Worm (Caenorhabditis elegans): ENCODE measurements around the gene C32D5.12.
A peak's percentile ranks its signal among the peaks of the same experiment; 100 is the strongest.

The C32D5.12 gene

DNA sequence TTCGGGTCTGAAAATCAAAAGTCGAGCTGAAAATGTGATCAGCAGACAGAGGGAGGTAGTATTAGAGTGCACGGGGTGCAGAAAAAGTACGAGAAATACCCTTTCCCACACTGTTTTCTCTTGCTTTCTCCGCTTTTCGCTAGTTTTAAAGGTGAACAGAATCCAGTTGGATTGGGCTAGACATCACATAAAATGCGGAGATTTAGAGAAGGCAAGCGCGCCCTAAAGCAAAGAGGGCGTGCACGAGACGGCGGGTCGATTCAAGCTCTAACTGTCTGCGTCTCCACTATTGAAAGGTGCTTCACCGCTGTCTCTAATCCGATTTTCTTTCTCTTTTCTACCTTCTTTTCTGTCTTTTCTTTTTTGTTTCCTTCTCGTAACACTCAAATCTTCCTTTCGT lies 11.3 kb upstream of the C32D5.12 start:
- TF ChIP-seq sdz-38 (tag; optimal IDR thresholded peaks at IDR 0.05), result no peak
- no peak for TF ChIP-seq Y56A3A.18 (GFP tag; IDR thresholded peaks at IDR 0.05)
- no peak for TF ChIP-seq let-607 (tag; optimal IDR thresholded peaks at IDR 0.05)
- TF ChIP-seq hlh-26 (GFP tag; conservative IDR thresholded peaks at IDR 0.05), result no peak
- no peak for TF ChIP-seq aptf-2 (GFP tag; conservative IDR thresholded peaks at IDR 0.05)
- peak; percentile 92 for TF ChIP-seq pbrm-1 (GFP tag; IDR thresholded peaks at IDR 0.05)
- TF ChIP-seq rpc-1 (optimal IDR thresholded peaks at IDR 0.05), result no peak
- no peak for TF ChIP-seq rpc-1 (tag; optimal IDR thresholded peaks at IDR 0.05)
- TF ChIP-seq xnd-1 (tag; optimal IDR thresholded peaks at IDR 0.05), result peak; percentile 18
- peak; percentile 58 for TF ChIP-seq tlf-1 (GFP tag; optimal IDR thresholded peaks at IDR 0.05)
- peak; percentile 74 for TF ChIP-seq ZK185.1 (tag; optimal IDR thresholded peaks at IDR 0.05; ENCODE audit: poor library complexity, severe bottlenecking)
- TF ChIP-seq nhr-179 (tag; optimal IDR thresholded peaks at IDR 0.05), result no peak
- peak; percentile 57 for TF ChIP-seq efl-1 (GFP tag; optimal IDR thresholded peaks at IDR 0.05)
- no peak for TF ChIP-seq let-526 (GFP tag; IDR thresholded peaks at IDR 0.05)
- 0 out of 2 replicates have a peak, but pooled peaks have one; percentile 13 for TF ChIP-seq madf-3 (GFP tag; IDR thresholded peaks at IDR 0.05)
- no peak for TF ChIP-seq hsf-1 (GFP tag; IDR thresholded peaks at IDR 0.05)
- TF ChIP-seq unc-62 (GFP tag; optimal IDR thresholded peaks at IDR 0.05), result no peak
- peak; percentile 75 for TF ChIP-seq lsl-1 (GFP tag; optimal IDR thresholded peaks at IDR 0.05)
- no peak for TF ChIP-seq rec-8 (tag; optimal IDR thresholded peaks at IDR 0.05)
- TF ChIP-seq somi-1 (GFP tag; optimal IDR thresholded peaks at IDR 0.05), result peak; percentile 67
- TF ChIP-seq egl-18 (GFP tag; IDR thresholded peaks at IDR 0.05), result no peak
- no peak for TF ChIP-seq F10E7.11 (tag; optimal IDR thresholded peaks at IDR 0.05)
- peak; percentile 89 for TF ChIP-seq zfh-2 (GFP tag; conservative IDR thresholded peaks at IDR 0.05)
- TF ChIP-seq ceh-27 (GFP tag; optimal IDR thresholded peaks at IDR 0.05), result peak; percentile 78
- TF ChIP-seq nhr-27 (tag; optimal IDR thresholded peaks at IDR 0.05), result no peak
- peak; percentile 72 for TF ChIP-seq lin-54 (GFP tag; optimal IDR thresholded peaks at IDR 0.05)
- no peak for TF ChIP-seq hrde-1 (tag; optimal IDR thresholded peaks at IDR 0.05; ENCODE audit: borderline replicate concordance)
- peak; percentile 67 for TF ChIP-seq athp-1 (tag; optimal IDR thresholded peaks at IDR 0.05)
- TF ChIP-seq T07F8.4 (tag; optimal IDR thresholded peaks at IDR 0.05), result no peak
- TF ChIP-seq lir-1 (GFP tag; conservative IDR thresholded peaks at IDR 0.05), result peak; percentile 67; the same call in 1 of the 2 replicates
- TF ChIP-seq atf-7 (tag; optimal IDR thresholded peaks at IDR 0.05), result peak; percentile 31
- no peak for TF ChIP-seq sptf-2 (GFP tag; optimal IDR thresholded peaks at IDR 0.05)
- TF ChIP-seq snpc-4 (GFP tag; optimal IDR thresholded peaks at IDR 0.05), result no peak
- peak; percentile 31 to 63 (median 53) for TF ChIP-seq snpc-4 (tag; optimal IDR thresholded peaks at IDR 0.05)
- no peak for TF ChIP-seq pha-4 (tag; optimal IDR thresholded peaks at IDR 0.05)
- TF ChIP-seq ztf-6 (GFP tag; IDR thresholded peaks at IDR 0.05), result no peak
- TF ChIP-seq F39B2.1 (GFP tag; IDR thresholded peaks at IDR 0.05), result no peak
- TF ChIP-seq egrh-3 (GFP tag; IDR thresholded peaks at IDR 0.05), result peak; percentile 41; the same call in 1 of the 2 replicates
- TF ChIP-seq madf-6 (GFP tag; IDR thresholded peaks at IDR 0.05), result peak; percentile 81
- peak; percentile 26 for TF ChIP-seq snpc-1.1 (tag; optimal IDR thresholded peaks at IDR 0.05; ENCODE audit: insufficient read depth)
- TF ChIP-seq T26A5.8 (tag; optimal IDR thresholded peaks at IDR 0.05), result no peak
- TF ChIP-seq repo-1 (tag; optimal IDR thresholded peaks at IDR 0.05), result no peak
- TF ChIP-seq ztf-22 (GFP tag; optimal IDR thresholded peaks at IDR 0.05), result no peak
- peak; percentile 15 for TF ChIP-seq unc-130 (GFP tag; optimal IDR thresholded peaks at IDR 0.05)
- no peak for TF ChIP-seq ceh-58 (GFP tag; IDR thresholded peaks at IDR 0.05)
- TF ChIP-seq F37B4.10 (GFP tag; IDR thresholded peaks at IDR 0.05), result no peak
- TF ChIP-seq ztf-28 (GFP tag; IDR thresholded peaks at IDR 0.05), result 0 out of 2 replicates have a peak, but pooled peaks have one; percentile 6
- peak; percentile 68 for TF ChIP-seq tbp1 (GFP tag; optimal IDR thresholded peaks at IDR 0.05)
- peak; percentile 95 for TF ChIP-seq mcd-1 (GFP tag; IDR thresholded peaks at IDR 0.05)

Measured in whole organism, young adult.